Fruit fly (Drosophila melanogaster) whole organism, embryonic: ENCODE measurements around the gene smg.
A peak's percentile ranks its signal among the peaks of the same experiment; 100 is the strongest.

Experiments
- Adf1 ChIP-seq: fragments of 200-800 bp; sonication (Bioruptor generic); IDR thresholded peaks from 2 replicates; pipeline ENCODE4 v1.3.6; 2022; ENCODE audit warnings: missing biosample characterization, missing genetic modification characterization
- Awh ChIP-seq: fragments of 200-800 bp; sonication (Bioruptor generic); IDR thresholded peaks from 2 replicates; pipeline ENCODE4, ENCODE4 v1.3.6; 2022; ENCODE audit warnings: missing biosample characterization, missing genetic modification characterization
- Bdp1 ChIP-seq: fragments of 200-800 bp; sonication (Bioruptor generic); optimal IDR thresholded peaks from 3 replicates; lab custom pipeline; 2016; ENCODE audit warnings: missing biosample characterization, missing genetic modification characterization
- CG10267 ChIP-seq: fragments of 200-800 bp; sonication (Bioruptor generic); optimal IDR thresholded peaks from 2 replicates; lab custom pipeline; 2018; ENCODE audit warnings: missing biosample characterization, mild to moderate bottlenecking, missing genetic modification characterization, moderate library complexity
- CG10543 ChIP-seq: fragments of 200-800 bp; sonication (Bioruptor generic); optimal IDR thresholded peaks from 3 replicates; lab custom pipeline; 2017; ENCODE audit warnings: missing biosample characterization, mild to moderate bottlenecking, missing genetic modification characterization, moderate library complexity
- CG10565 ChIP-seq: fragments of 200-800 bp; sonication (Bioruptor generic); optimal IDR thresholded peaks from 3 replicates; lab custom pipeline; 2016; ENCODE audit warnings: missing biosample characterization, mild to moderate bottlenecking, missing genetic modification characterization
- CG12299 ChIP-seq: fragments of 200-800 bp; sonication (Bioruptor generic); optimal IDR thresholded peaks from 2 replicates; lab custom pipeline; 2018; ENCODE audit warnings: missing biosample characterization, mild to moderate bottlenecking, missing genetic modification characterization
- CG14441 ChIP-seq: fragments of 200-800 bp; sonication (Bioruptor generic); IDR thresholded peaks from 2 replicates; pipeline ENCODE4 v1.3.6; 2022; ENCODE audit warnings: missing biosample characterization, missing genetic modification characterization
- CG15479 ChIP-seq: fragments of 200-800 bp; sonication (Bioruptor generic); optimal IDR thresholded peaks from 3 replicates; lab custom pipeline; 2019; ENCODE audit warnings: missing biosample characterization, mild to moderate bottlenecking, missing genetic modification characterization, moderate library complexity
- CG17328 ChIP-seq: fragments of 200-800 bp; sonication (Bioruptor generic); IDR thresholded peaks from 2 replicates; pipeline ENCODE4 v1.3.6; 2022; ENCODE audit warnings: missing biosample characterization, missing genetic modification characterization
- CG17385 ChIP-seq: fragments of 200-800 bp; sonication (Bioruptor generic); optimal IDR thresholded peaks from 3 replicates; lab custom pipeline; 2018; ENCODE audit warnings: missing biosample characterization, mild to moderate bottlenecking, missing genetic modification characterization
- CG17912 ChIP-seq: fragments of 200-800 bp; sonication (Bioruptor generic); optimal IDR thresholded peaks from 2 replicates; lab custom pipeline; 2018; ENCODE audit warnings: missing biosample characterization, mild to moderate bottlenecking, missing genetic modification characterization
- CG1792 ChIP-seq: fragments of 200-800 bp; sonication (Bioruptor generic); optimal IDR thresholded peaks from 2 replicates; lab custom pipeline; 2016; ENCODE audit warnings: missing biosample characterization, missing genetic modification characterization
- CG2712 ChIP-seq: fragments of 200-800 bp; optimal IDR thresholded peaks from 3 replicates; lab custom pipeline; 2019; ENCODE audit warnings: missing biosample characterization, mild to moderate bottlenecking, missing genetic modification characterization, moderate library complexity
- CG30020 ChIP-seq: fragments of 200-800 bp; optimal IDR thresholded peaks from 2 replicates; lab custom pipeline; 2019; ENCODE audit warnings: missing biosample characterization, mild to moderate bottlenecking, missing genetic modification characterization, moderate library complexity
- CG33557 ChIP-seq: fragments of 200-800 bp; sonication (Bioruptor generic); optimal IDR thresholded peaks from 2 replicates; lab custom pipeline; 2019; ENCODE audit warnings: missing biosample characterization, mild to moderate bottlenecking, missing genetic modification characterization, moderate library complexity
- CG34376 ChIP-seq: fragments of 200-800 bp; sonication (Bioruptor generic); optimal IDR thresholded peaks from 2 replicates; lab custom pipeline; 2018; ENCODE audit warnings: missing biosample characterization, mild to moderate bottlenecking, missing genetic modification characterization
- CG34422 ChIP-seq: fragments of 200-800 bp; sonication (Bioruptor generic); IDR thresholded peaks from 3 replicates; pipeline ENCODE4 v1.3.6; 2022; ENCODE audit warnings: missing biosample characterization, missing genetic modification characterization
- CG6175 ChIP-seq: fragments of 200-800 bp; sonication (Bioruptor generic); IDR thresholded peaks from 3 replicates; pipeline ENCODE4 v1.3.6; 2022; ENCODE audit warnings: missing biosample characterization, missing genetic modification characterization
- CG6689 ChIP-seq: fragments of 200-800 bp; sonication (Bioruptor generic); IDR thresholded peaks from 2 replicates; pipeline ENCODE4 v1.3.6; 2022; ENCODE audit warnings: missing biosample characterization, missing genetic modification characterization
- CG6854 ChIP-seq: fragments of 200-800 bp; sonication (Bioruptor generic); optimal IDR thresholded peaks from 3 replicates; lab custom pipeline; 2017; ENCODE audit warnings: missing biosample characterization, mild to moderate bottlenecking, missing genetic modification characterization
- CG7357 ChIP-seq: fragments of 200-800 bp; sonication (Bioruptor generic); IDR thresholded peaks from 3 replicates; pipeline ENCODE4 v1.3.6; 2022; ENCODE audit warnings: missing biosample characterization, missing genetic modification characterization
- CG9876 ChIP-seq: fragments of 200-800 bp; sonication (Bioruptor generic); optimal IDR thresholded peaks from 2 replicates; lab custom pipeline; 2016; ENCODE audit warnings: missing biosample characterization, missing genetic modification characterization
- Camta ChIP-seq: fragments of 200-800 bp; sonication (Bioruptor generic); optimal IDR thresholded peaks from 2 replicates; lab custom pipeline; 2016; ENCODE audit warnings: missing biosample characterization, missing genetic modification characterization
- CkIIα-i1 ChIP-seq: fragments of 200-800 bp; sonication (Bioruptor generic); IDR thresholded peaks from 2 replicates; pipeline ENCODE4 v1.3.6; 2022; ENCODE audit warnings: missing biosample characterization, missing genetic modification characterization
- Dll ChIP-seq: fragments of 200-800 bp; sonication (Bioruptor generic); IDR thresholded peaks from 4 replicates; pipeline ENCODE4 v1.3.6; 2022; ENCODE audit warnings: missing biosample characterization, missing genetic modification characterization; ENCODE audit not compliant: partially characterized antibody
- Eip74EF ChIP-seq, 2 experiments: fragments of 200-800 bp in 1 of 2; fragments of >200 bp in 1 of 2; sonication (Bioruptor generic) in 1 of 2; optimal IDR thresholded peaks; 2 replicates each; lab custom pipeline; 2017 to 2019; ENCODE audit warnings: missing biosample characterization in 2 of 2, missing genetic modification characterization in 2 of 2, mild to moderate bottlenecking in 1 of 2, moderate library complexity in 1 of 2
- Elba2 ChIP-seq: fragments of 200-800 bp; sonication (Bioruptor generic); optimal IDR thresholded peaks from 3 replicates; lab custom pipeline; 2016; ENCODE audit warnings: missing biosample characterization, missing genetic modification characterization
- Fer1 ChIP-seq: fragments of 200-800 bp; sonication (Bioruptor generic); optimal IDR thresholded peaks from 2 replicates; lab custom pipeline; 2017; ENCODE audit warnings: missing biosample characterization, mild to moderate bottlenecking, missing genetic modification characterization
- HHEX ChIP-seq: fragments of 200-800 bp; sonication (Bioruptor generic); optimal IDR thresholded peaks from 3 replicates; lab custom pipeline; 2017; ENCODE audit warnings: missing biosample characterization, mild to moderate bottlenecking, missing genetic modification characterization, missing genetic modification reagents
- HLH3B ChIP-seq: fragments of 200-800 bp; sonication (Bioruptor generic); IDR thresholded peaks from 2 replicates; pipeline ENCODE4 v1.3.6; 2022; ENCODE audit warnings: missing biosample characterization, missing genetic modification characterization
- Hr51 ChIP-seq, 2 experiments: fragments of 200-800 bp; sonication (Bioruptor generic); optimal IDR thresholded peaks; 2 replicates in 1 of 2; 3 replicates in 1 of 2; lab custom pipeline; 2016 to 2018; ENCODE audit warnings: missing biosample characterization in 2 of 2, missing genetic modification characterization in 2 of 2, mild to moderate bottlenecking in 1 of 2, moderate library complexity in 1 of 2
- Kr ChIP-seq: fragments of 200-800 bp; sonication (Bioruptor generic); optimal IDR thresholded peaks from 2 replicates; lab custom pipeline; 2017; ENCODE audit warnings: missing biosample characterization, mild to moderate bottlenecking, missing genetic modification characterization
- Opbp ChIP-seq: fragments of 200-800 bp; sonication (Bioruptor generic); IDR thresholded peaks from 3 replicates; pipeline ENCODE4 v1.3.6; 2022; ENCODE audit warnings: missing biosample characterization, missing genetic modification characterization; ENCODE audit not compliant: partially characterized antibody
- Xbp1 ChIP-seq: fragments of 200-800 bp; sonication (Bioruptor generic); optimal IDR thresholded peaks from 3 replicates; lab custom pipeline; 2016; ENCODE audit warnings: missing biosample characterization, mild to moderate bottlenecking, missing genetic modification characterization
- caup ChIP-seq: fragments of 200-800 bp; sonication (Bioruptor generic); optimal IDR thresholded peaks from 3 replicates; lab custom pipeline; 2017; ENCODE audit warnings: missing biosample characterization, mild to moderate bottlenecking, missing genetic modification characterization, moderate library complexity; ENCODE audit not compliant: severe bottlenecking
- chif ChIP-seq, 2 experiments: fragments of 200-800 bp; sonication (Bioruptor generic); optimal IDR thresholded peaks; 3 replicates each; lab custom pipeline; 2016; ENCODE audit warnings: missing biosample characterization in 2 of 2, missing genetic modification characterization in 2 of 2
- chinmo ChIP-seq: fragments of 200-800 bp; sonication (Bioruptor generic); IDR thresholded peaks from 4 replicates; pipeline ENCODE4 v1.3.6; 2022; ENCODE audit warnings: missing biosample characterization, missing genetic modification characterization; ENCODE audit not compliant: partially characterized antibody
- crc ChIP-seq: fragments of 200-800 bp; sonication (Bioruptor generic); optimal IDR thresholded peaks from 2 replicates; lab custom pipeline; 2016; ENCODE audit warnings: missing biosample characterization, missing genetic modification characterization
- crol ChIP-seq: fragments of 200-800 bp; sonication (Bioruptor generic); IDR thresholded peaks from 2 replicates; pipeline ENCODE4 v1.3.6; 2022; ENCODE audit warnings: missing biosample characterization, missing genetic modification characterization
- hth ChIP-seq: fragments of >200 bp; optimal IDR thresholded peaks from 2 replicates; lab custom pipeline; 2017; ENCODE audit warnings: inconsistent platforms
- lilli ChIP-seq: fragments of 200-800 bp; sonication (Bioruptor generic); optimal IDR thresholded peaks from 3 replicates; lab custom pipeline; 2016; ENCODE audit warnings: missing biosample characterization, missing genetic modification characterization
- lmd ChIP-seq: fragments of 200-800 bp; sonication (Bioruptor generic); IDR thresholded peaks from 2 replicates; pipeline ENCODE4 v1.3.6; 2022; ENCODE audit warnings: missing biosample characterization, missing genetic modification characterization
- nmo ChIP-seq: fragments of 200-800 bp; sonication (Bioruptor generic); optimal IDR thresholded peaks from 2 replicates; lab custom pipeline; 2018; ENCODE audit warnings: missing biosample characterization, mild to moderate bottlenecking, missing genetic modification characterization, moderate library complexity
- phol ChIP-seq: fragments of 200-800 bp; sonication (Bioruptor generic); optimal IDR thresholded peaks from 3 replicates; lab custom pipeline; 2018; ENCODE audit warnings: missing biosample characterization, mild to moderate bottlenecking, missing genetic modification characterization, moderate library complexity
- psq ChIP-seq: fragments of 200-800 bp; sonication (Bioruptor generic); optimal IDR thresholded peaks from 2 replicates; lab custom pipeline; 2017; ENCODE audit warnings: missing biosample characterization, missing genetic modification characterization
- sob ChIP-seq: fragments of 200-800 bp; sonication (Bioruptor generic); IDR thresholded peaks from 2 replicates; pipeline ENCODE4 v1.3.6; 2022; ENCODE audit warnings: missing biosample characterization, missing genetic modification characterization
- tgo ChIP-seq: fragments of 200-800 bp; sonication (Bioruptor generic); IDR thresholded peaks from 3 replicates; pipeline ENCODE4 v1.3.6; 2022; ENCODE audit warnings: missing biosample characterization, missing genetic modification characterization
- tna ChIP-seq: fragments of 200-800 bp; sonication (Bioruptor generic); IDR thresholded peaks from 2 replicates; pipeline ENCODE4 v1.3.6; 2022; ENCODE audit warnings: missing biosample characterization, missing genetic modification characterization; ENCODE audit not compliant: partially characterized antibody

smg gene

dm6 chr3L:8978678-8979413 lies 18.9 kb downstream of the smg start (continued):
- TF ChIP-seq chinmo (GFP tag; lab: Robert Waterston, UW) (peak; percentile 99), Fer1 (GFP tag; lab: Kevin White, UChicago) (peak; percentile 39), nmo (GFP tag; lab: Kevin White, UChicago) (peak; percentile 22), CG14441 (GFP tag; lab: Robert Waterston, UW) (peak; percentile 42; the same call in 1 of the 2 replicates), crc (no peak), crol (GFP tag; lab: Robert Waterston, UW) (peak; percentile 89), CG17912 (GFP tag; lab: Kevin White, UChicago) (no peak), sob (peak; percentile 21; the same call in 1 of the 2 replicates), Xbp1 (GFP tag; lab: Kevin White, UChicago) (peak; percentile 14), CG12299 (tag; lab: Kevin White, UChicago) (no peak), Adf1 (GFP tag; lab: Robert Waterston, UW) (peak; percentile 11; the same call in 1 of the 2 replicates), Hr51 (GFP tag; optimal IDR thresholded peaks at IDR 0.05; lab: Kevin White, UChicago) (peak in 1 of 2 experiments; percentile 26), Kr (no peak), CG6689 (GFP tag; lab: Robert Waterston, UW) (peak; percentile 48), HHEX (GFP tag; lab: Kevin White, UChicago) (no peak), Bdp1 (no peak), CG10543 (GFP tag; lab: Kevin White, UChicago) (peak; percentile 22), lilli (peak; percentile 28), Opbp (GFP tag; lab: Robert Waterston, UW) (no peak), CG7357 (0 out of 3 replicates have a peak, but pooled peaks have one; percentile 13), Awh (no peak), CG10565 (GFP tag; lab: Kevin White, UChicago) (no peak), psq (peak; percentile 16), CG6854 (no peak), CG9876 (GFP tag; lab: Kevin White, UChicago) (no peak), CkIIα-i1 (GFP tag; lab: Robert Waterston, UW) (no peak), phol (tag; lab: Kevin White, UChicago) (peak; percentile 7), Dll (GFP tag; lab: Robert Waterston, UW) (peak; percentile 71), CG15479 (GFP tag; lab: Kevin White, UChicago) (peak; percentile 85), CG17328 (GFP tag; lab: Robert Waterston, UW) (no peak), tgo (GFP tag; lab: Robert Waterston, UW) (no peak; the same call in 2 of the 3 replicates), Elba2 (GFP tag; lab: Kevin White, UChicago) (peak; percentile 72), CG33557 (no peak), caup (no peak), CG6175 (GFP tag; lab: Robert Waterston, UW) (no peak), CG30020 (tag; lab: Kevin White, UChicago) (no peak), Camta (GFP tag; lab: Kevin White, UChicago) (no peak), HLH3B (GFP tag; lab: Robert Waterston, UW) (peak; percentile 32; the same call in 1 of the 2 replicates), chif (GFP tag; optimal IDR thresholded peaks at IDR 0.05; lab: Kevin White, UChicago) (peak in 1 of 2 experiments; percentile 21), CG34376 (GFP tag; lab: Kevin White, UChicago) (peak; percentile 47), tna (no peak), Eip74EF (GFP tag; optimal IDR thresholded peaks at IDR 0.05; lab: Kevin White, UChicago) (peak in 1 of 2 experiments; percentile 41), CG34422 (GFP tag; lab: Robert Waterston, UW) (peak; percentile 84; the same call in 1 of the 3 replicates), CG10267 (tag; lab: Kevin White, UChicago) (peak; percentile 9), lmd (peak; percentile 51), hth (lab: Kevin White, UChicago) (no peak), CG17385 (GFP tag; lab: Kevin White, UChicago) (no peak), CG2712 (peak; percentile 51), CG1792 (GFP tag; lab: Kevin White, UChicago) (no peak)
